Worm (Caenorhabditis elegans): ENCODE data around the gene hsp-60.
A peak's percentile ranks its signal among the peaks of the same experiment; 100 is the strongest.

hsp-60 gene

DNA sequence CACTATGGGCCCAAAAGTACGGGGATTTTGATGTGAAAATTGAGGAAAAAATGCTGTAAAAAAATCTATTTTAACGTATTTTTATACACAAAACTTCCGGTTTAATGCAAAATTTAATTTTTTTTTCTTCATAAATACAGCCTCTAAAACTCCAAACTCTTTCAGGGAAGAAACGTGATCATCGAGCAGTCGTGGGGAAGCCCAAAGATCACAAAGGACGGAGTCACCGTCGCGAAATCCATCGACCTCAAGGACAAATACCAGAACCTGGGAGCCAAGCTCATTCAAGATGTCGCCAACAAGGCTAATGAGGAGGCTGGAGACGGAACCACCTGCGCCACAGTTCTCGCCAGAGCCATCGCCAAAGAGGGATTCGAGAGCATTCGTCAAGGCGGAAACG lies 348 bp downstream of the hsp-60 start:
- TF ChIP-seq mdl-1 (tag; optimal IDR thresholded peaks at IDR 0.05) (no peak), zag-1 (tag; optimal IDR thresholded peaks at IDR 0.05) (no peak), egl-27 (tag; optimal IDR thresholded peaks at IDR 0.05) (no peak), elt-1 (tag; optimal IDR thresholded peaks at IDR 0.05) (no peak), nhr-25 (tag; optimal IDR thresholded peaks at IDR 0.05) (no peak), tbx-2 (tag; optimal IDR thresholded peaks at IDR 0.05) (no peak), sea-2 (GFP tag; optimal IDR thresholded peaks at IDR 0.05) (no peak), pha-4 (tag; optimal IDR thresholded peaks at IDR 0.05) (no peak), mml-1 (tag; optimal IDR thresholded peaks at IDR 0.05) (no peak), hmg-11 (tag; optimal IDR thresholded peaks at IDR 0.05) (no peak), nhr-11 (tag; optimal IDR thresholded peaks at IDR 0.05) (no peak)

ce11 chrIII:1621330-1621729 lies 1.8 kb downstream of the hsp-60 start:
- no peak for TF ChIP-seq fkh-2 (tag; optimal IDR thresholded peaks at IDR 0.05)
- TF ChIP-seq tbx-2 (tag; optimal IDR thresholded peaks at IDR 0.05), result no peak
- TF ChIP-seq nhr-67 (tag; optimal IDR thresholded peaks at IDR 0.05), result no peak
- no peak for TF ChIP-seq ceh-82 (tag; optimal IDR thresholded peaks at IDR 0.05)
- no peak for TF ChIP-seq nhr-43 (tag; optimal IDR thresholded peaks at IDR 0.05; ENCODE audit: poor library complexity, severe bottlenecking)
- peak; percentile 15 for TF ChIP-seq ama-1 (optimal IDR thresholded peaks at IDR 0.05)
- no peak for TF ChIP-seq nhr-77 (tag; optimal IDR thresholded peaks at IDR 0.05)

- no peak for TF ChIP-seq nhr-25 (tag; optimal IDR thresholded peaks at IDR 0.05)
- no peak for TF ChIP-seq mml-1 (tag; optimal IDR thresholded peaks at IDR 0.05)
- no peak for TF ChIP-seq tbx-2 (tag; optimal IDR thresholded peaks at IDR 0.05)
- TF ChIP-seq R02D3.7 (tag; optimal IDR thresholded peaks at IDR 0.05), result no peak
- peak; percentile 39 for TF ChIP-seq pqm-1 (tag; optimal IDR thresholded peaks at IDR 0.05)
- no peak for TF ChIP-seq sea-2 (GFP tag; optimal IDR thresholded peaks at IDR 0.05)
- peak; percentile 41 for TF ChIP-seq nfya-1 (tag; optimal IDR thresholded peaks at IDR 0.05; ENCODE audit: insufficient read depth)
- TF ChIP-seq elt-2 (tag; optimal IDR thresholded peaks at IDR 0.05), result peak; percentile 74
- TF ChIP-seq nhr-28 (tag; optimal IDR thresholded peaks at IDR 0.05), result no peak
- no peak for TF ChIP-seq aly-2 (tag; optimal IDR thresholded peaks at IDR 0.05)
- peak; percentile 14 for TF ChIP-seq ceh-28 (tag; optimal IDR thresholded peaks at IDR 0.05)
- TF ChIP-seq nhr-43 (tag; optimal IDR thresholded peaks at IDR 0.05; ENCODE audit: poor library complexity, severe bottlenecking), result no peak
Observed at ce11 chrIII:1622329-1622728, 2.8 kb downstream of the hsp-60 start.

DNA sequence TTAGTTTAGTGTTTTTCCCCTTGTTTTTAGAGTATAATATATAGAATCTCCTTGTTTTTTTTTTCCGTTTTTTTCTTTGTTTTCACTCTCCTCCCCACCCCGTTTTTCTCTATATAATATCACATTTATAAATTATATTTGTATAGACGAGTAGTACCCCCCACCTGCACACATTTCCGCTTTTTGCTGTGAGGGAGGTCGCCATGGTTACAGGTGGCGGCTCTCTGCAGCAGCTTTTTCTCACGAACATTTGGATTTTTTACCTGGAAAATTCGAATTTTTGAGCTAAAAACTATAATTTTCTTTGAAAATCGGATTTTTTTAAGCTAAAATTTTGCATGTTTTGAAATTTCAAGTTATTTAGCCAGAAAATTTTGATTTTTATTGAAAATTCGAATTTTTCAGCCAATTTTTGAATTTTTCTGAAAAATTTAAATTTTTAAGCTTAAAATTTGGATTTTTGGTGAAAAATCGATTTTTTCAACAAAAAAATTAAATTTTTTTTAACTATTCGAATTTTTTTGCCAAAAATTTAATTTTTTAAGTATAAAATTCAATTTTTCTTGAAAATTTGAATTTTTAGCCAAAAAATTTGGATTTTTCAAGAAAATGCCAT lies 6.2 kb downstream of the hsp-60 start:
- TF ChIP-seq eor-1 (tag; optimal IDR thresholded peaks at IDR 0.05) (no peak), ceh-9 (tag; optimal IDR thresholded peaks at IDR 0.05) (no peak), nhr-67 (tag; optimal IDR thresholded peaks at IDR 0.05) (no peak), ceh-28 (tag; optimal IDR thresholded peaks at IDR 0.05) (no peak), aly-2 (tag; optimal IDR thresholded peaks at IDR 0.05) (no peak), ceh-16 (tag; optimal IDR thresholded peaks at IDR 0.05) (no peak), elt-1 (tag; optimal IDR thresholded peaks at IDR 0.05) (no peak), ceh-82 (tag; optimal IDR thresholded peaks at IDR 0.05) (no peak), ZK546.5 (tag; optimal IDR thresholded peaks at IDR 0.05) (no peak), elt-2 (tag; optimal IDR thresholded peaks at IDR 0.05) (no peak), lin-39 (tag; optimal IDR thresholded peaks at IDR 0.05) (no peak), nhr-12 (tag; optimal IDR thresholded peaks at IDR 0.05) (no peak)

DNA sequence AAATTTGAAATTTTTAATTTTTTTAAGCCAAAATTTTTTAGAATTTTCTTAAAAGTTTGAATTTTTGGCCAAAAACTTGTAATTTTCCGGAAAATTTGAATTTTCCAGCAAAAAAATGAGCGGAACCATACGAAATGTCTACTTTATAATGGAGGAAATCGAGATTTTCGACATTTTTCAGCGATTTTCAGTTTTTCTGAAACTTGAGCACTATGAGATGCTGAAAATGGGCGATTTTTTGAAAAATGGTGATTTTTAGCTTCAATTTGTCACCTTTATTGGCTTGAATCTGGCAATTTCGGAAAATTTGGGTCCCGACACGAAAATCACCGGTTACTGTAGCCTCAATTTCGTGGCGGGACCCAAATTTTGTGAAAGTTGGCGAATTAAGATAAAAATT lies 7.0 kb downstream of the hsp-60 start, which contains the start of gene Y22D7AL.4:
Y22D7AL.4 (plus strand) TSS at position 109 of the 400 bp plus-strand sequence.
- TF ChIP-seq sea-2 (GFP tag; optimal IDR thresholded peaks at IDR 0.05), result no peak
- no peak for TF ChIP-seq nhr-77 (tag; optimal IDR thresholded peaks at IDR 0.05)
- TF ChIP-seq ztf-11 (tag; optimal IDR thresholded peaks at IDR 0.05), result no peak
- no peak for TF ChIP-seq zag-1 (tag; optimal IDR thresholded peaks at IDR 0.05)
- TF ChIP-seq daf-12 (tag; optimal IDR thresholded peaks at IDR 0.05), result no peak
- TF ChIP-seq elt-2 (tag; optimal IDR thresholded peaks at IDR 0.05), result no peak
- TF ChIP-seq fkh-10 (GFP tag; optimal IDR thresholded peaks at IDR 0.05), result no peak
- no peak for TF ChIP-seq nfya-1 (tag; optimal IDR thresholded peaks at IDR 0.05; ENCODE audit: insufficient read depth)
- TF ChIP-seq ceh-9 (tag; optimal IDR thresholded peaks at IDR 0.05), result no peak
- no peak for TF ChIP-seq unc-62 (GFP tag; optimal IDR thresholded peaks at IDR 0.05)
- no peak for TF ChIP-seq fkh-2 (tag; optimal IDR thresholded peaks at IDR 0.05)

All from whole organism, L3 larva.